Worm (Caenorhabditis elegans) whole organism, L2 larva: ENCODE data around the gene F47C12.8.

Experiments
- lsy-2 ChIP-seq, 2 experiments: fragments of 150-350 bp in 1 of 2; sonication (generic microtip) in 1 of 2; optimal IDR thresholded peaks; 2 replicates each; lab custom pipeline; 2014 to 2017; ENCODE audit warnings: missing biosample characterization in 2 of 2, missing genetic modification characterization in 2 of 2
- mdl-1 ChIP-seq, 2 experiments: fragments of 150-350 bp in 1 of 2; sonication (generic microtip) in 1 of 2; optimal IDR thresholded peaks; 2 replicates each; lab custom pipeline; 2017; ENCODE audit warnings: missing biosample characterization in 2 of 2, missing genetic modification characterization in 2 of 2
- nhr-10 ChIP-seq: sonication (generic microtip); optimal IDR thresholded peaks from 2 replicates; lab custom pipeline; 2017; ENCODE audit warnings: missing biosample characterization, missing genetic modification characterization

- TF ChIP-seq mdl-1 (tag; optimal IDR thresholded peaks at IDR 0.05; lab: Kevin White, UChicago) (no peak), lsy-2 (tag; optimal IDR thresholded peaks at IDR 0.05; lab: Kevin White, UChicago) (no peak), nhr-10 (tag; lab: Kevin White, UChicago) (no peak)
These were observed 23.7 kb upstream of the F47C12.8 start for ce11 chrIV:4021847-4022780.
